Fruit fly (Drosophila melanogaster) whole organism, wandering third instar larva: Measurements from ENCODE around the gene Obp28a.
A peak's percentile ranks its signal among the peaks of the same experiment; 100 is the strongest.

Experiments
- Abd-B ChIP-seq: fragments of >200 bp; optimal IDR thresholded peaks from 2 replicates; lab custom pipeline; 2017; ENCODE audit warnings: missing biosample characterization, missing genetic modification characterization
- CG32264 ChIP-seq: fragments of 200-800 bp; sonication (Bioruptor generic); optimal IDR thresholded peaks from 2 replicates; lab custom pipeline; 2016; ENCODE audit warnings: missing biosample characterization, missing genetic modification characterization
- CG9705 ChIP-seq: fragments of 200-800 bp; sonication (Bioruptor generic); optimal IDR thresholded peaks from 2 replicates; lab custom pipeline; 2018; ENCODE audit warnings: missing biosample characterization, mild to moderate bottlenecking, missing genetic modification characterization
- CrebA ChIP-seq: fragments of 200-800 bp; sonication (Bioruptor generic); optimal IDR thresholded peaks from 2 replicates; lab custom pipeline; 2016; ENCODE audit warnings: missing biosample characterization, mild to moderate bottlenecking, missing genetic modification characterization, borderline replicate concordance
- Dfd ChIP-seq: fragments of >200 bp; optimal IDR thresholded peaks from 2 replicates; lab custom pipeline; 2017; ENCODE audit warnings: missing biosample characterization, missing genetic modification characterization
- Dif ChIP-seq: fragments of 200-275, 200-300 bp; sonication (Bioruptor generic); optimal IDR thresholded peaks from 2 replicates; lab custom pipeline; 2018; ENCODE audit warnings: missing biosample characterization, missing genetic modification characterization; ENCODE audit not compliant: partially characterized antibody
- GATAd ChIP-seq: sonication (Bioruptor generic); optimal IDR thresholded peaks from 2 replicates; lab custom pipeline; 2016; ENCODE audit warnings: missing biosample characterization, missing genetic modification characterization
- HLH106 ChIP-seq: fragments of 200-800 bp; optimal IDR thresholded peaks from 3 replicates; lab custom pipeline; 2019; ENCODE audit warnings: missing biosample characterization, mild to moderate bottlenecking, missing genetic modification characterization, moderate library complexity
- Hnf4 ChIP-seq: fragments of 200-800 bp; sonication (Bioruptor generic); optimal IDR thresholded peaks from 2 replicates; lab custom pipeline; 2016; ENCODE audit warnings: missing biosample characterization, mild to moderate bottlenecking, missing genetic modification characterization
- Hr78 ChIP-seq: fragments of >200 bp; optimal IDR thresholded peaks from 2 replicates; lab custom pipeline; 2017; ENCODE audit warnings: missing biosample characterization, missing genetic modification characterization
- Hr83 ChIP-seq: fragments of 200-300 bp; sonication (Bioruptor generic); optimal IDR thresholded peaks from 2 replicates; lab custom pipeline; 2016; ENCODE audit warnings: missing biosample characterization, mild to moderate bottlenecking, missing genetic modification characterization, moderate library complexity; ENCODE audit not compliant: poor library complexity, severe bottlenecking
- Jra ChIP-seq: sonication (Bioruptor generic); optimal IDR thresholded peaks from 2 replicates; lab custom pipeline; 2016; ENCODE audit warnings: missing biosample characterization, missing genetic modification characterization
- Mio ChIP-seq: sonication (Bioruptor generic); optimal IDR thresholded peaks from 2 replicates; lab custom pipeline; 2016; ENCODE audit warnings: missing biosample characterization, missing genetic modification characterization
- Myc ChIP-seq: fragments of >200 bp; optimal IDR thresholded peaks from 2 replicates; lab custom pipeline; 2017
- N ChIP-seq: fragments of >200 bp; optimal IDR thresholded peaks from 2 replicates; lab custom pipeline; 2018; ENCODE audit warnings: missing biosample characterization, missing external identifiers, missing genetic modification characterization
- OdsH ChIP-seq: fragments of 200-800 bp; sonication (Bioruptor generic); optimal IDR thresholded peaks from 2 replicates; lab custom pipeline; 2016; ENCODE audit warnings: missing biosample characterization, mild to moderate bottlenecking, missing genetic modification characterization
- Rel ChIP-seq, 2 experiments: fragments of 200-800 bp; sonication (Bioruptor generic) in 1 of 2; optimal IDR thresholded peaks; 2 replicates in 1 of 2; 3 replicates in 1 of 2; lab custom pipeline; 2016 to 2019; ENCODE audit warnings: mild to moderate bottlenecking in 2 of 2, missing biosample characterization in 2 of 2, missing genetic modification characterization in 2 of 2, moderate library complexity in 1 of 2
- Sp1 ChIP-seq: fragments of 200-800 bp; sonication (Bioruptor generic); optimal IDR thresholded peaks from 3 replicates; lab custom pipeline; 2019; ENCODE audit warnings: missing biosample characterization, mild to moderate bottlenecking, missing genetic modification characterization, moderate library complexity
- Vsx2 ChIP-seq: fragments of 200-300, 225-300 bp; sonication (Bioruptor generic); optimal IDR thresholded peaks from 2 replicates; lab custom pipeline; 2018; ENCODE audit warnings: missing biosample characterization, missing genetic modification characterization; ENCODE audit not compliant: partially characterized antibody
- br ChIP-seq: fragments of 200-800 bp; sonication (Bioruptor generic); optimal IDR thresholded peaks from 2 replicates; lab custom pipeline; 2016; ENCODE audit warnings: missing biosample characterization, missing genetic modification characterization
- brk ChIP-seq: fragments of 200-800 bp; sonication (Bioruptor generic); optimal IDR thresholded peaks from 2 replicates; lab custom pipeline; 2016; ENCODE audit warnings: missing biosample characterization, mild to moderate bottlenecking, missing genetic modification characterization
- dl ChIP-seq, 2 experiments: fragments of 175-275, 200-275 bp in 1 of 2; fragments of 200-275 bp in 1 of 2; sonication (Bioruptor generic); optimal IDR thresholded peaks; lab custom pipeline; 2018; ENCODE audit warnings: mild to moderate bottlenecking in 2 of 2, missing biosample characterization in 2 of 2, missing genetic modification characterization in 2 of 2, moderate library complexity in 2 of 2; ENCODE audit not compliant: partially characterized antibody in 2 of 2, insufficient read depth in 1 of 2
- dmrt93B ChIP-seq: fragments of 200-800 bp; sonication (Bioruptor generic); optimal IDR thresholded peaks from 2 replicates; lab custom pipeline; 2018; ENCODE audit warnings: missing biosample characterization, mild to moderate bottlenecking, missing genetic modification characterization
- dsf ChIP-seq: sonication (Bioruptor generic); optimal IDR thresholded peaks from 2 replicates; lab custom pipeline; 2016; ENCODE audit warnings: missing biosample characterization, missing genetic modification characterization, borderline replicate concordance
- ey ChIP-seq: fragments of 200-800 bp; sonication (Bioruptor generic); optimal IDR thresholded peaks from 2 replicates; lab custom pipeline; 2016; ENCODE audit warnings: missing biosample characterization, missing genetic modification characterization
- foxo ChIP-seq, 2 experiments: fragments of 200-800 bp; sonication (Bioruptor generic); optimal IDR thresholded peaks; 2 replicates in 1 of 2; 3 replicates in 1 of 2; lab custom pipeline; 2016 to 2017; ENCODE audit warnings: missing biosample characterization in 2 of 2, missing genetic modification characterization in 2 of 2
- fru ChIP-seq: fragments of 200-800 bp; sonication (Bioruptor generic); optimal IDR thresholded peaks from 3 replicates; lab custom pipeline; 2016; ENCODE audit warnings: missing biosample characterization, mild to moderate bottlenecking, missing genetic modification characterization
- h ChIP-seq: fragments of 200-800 bp; sonication (Bioruptor generic); optimal IDR thresholded peaks from 3 replicates; lab custom pipeline; 2016; ENCODE audit warnings: missing biosample characterization, mild to moderate bottlenecking, missing genetic modification characterization
- jim ChIP-seq: fragments of 175-275, 200-325 bp; sonication (Bioruptor generic); optimal IDR thresholded peaks from 2 replicates; lab custom pipeline; 2016; ENCODE audit warnings: missing biosample characterization, mild to moderate bottlenecking, missing genetic modification characterization
- lola ChIP-seq: fragments of >200 bp; optimal IDR thresholded peaks from 2 replicates; lab custom pipeline; 2017; ENCODE audit warnings: missing biosample characterization, missing genetic modification characterization
- pan ChIP-seq: fragments of >200 bp; optimal IDR thresholded peaks from 2 replicates; lab custom pipeline; 2017
- psq ChIP-seq: fragments of 200-800 bp; sonication (Bioruptor generic); optimal IDR thresholded peaks from 3 replicates; lab custom pipeline; 2017; ENCODE audit warnings: missing biosample characterization, mild to moderate bottlenecking, missing genetic modification characterization, moderate library complexity
- rgr ChIP-seq: fragments of 200-800 bp; sonication (Bioruptor generic); optimal IDR thresholded peaks from 3 replicates; lab custom pipeline; 2016; ENCODE audit warnings: missing biosample characterization, mild to moderate bottlenecking, missing genetic modification characterization
- sage ChIP-seq: fragments of 200-800 bp; sonication (Bioruptor generic); optimal IDR thresholded peaks from 2 replicates; lab custom pipeline; 2016; ENCODE audit warnings: missing biosample characterization, mild to moderate bottlenecking, missing genetic modification characterization
- sv ChIP-seq: fragments of 200-800 bp; sonication (Bioruptor generic); optimal IDR thresholded peaks from 3 replicates; lab custom pipeline; 2016; ENCODE audit warnings: missing biosample characterization, missing genetic modification characterization
- tai ChIP-seq: sonication (Bioruptor generic); optimal IDR thresholded peaks from 2 replicates; lab custom pipeline; 2016; ENCODE audit warnings: missing biosample characterization, missing genetic modification characterization
- usp ChIP-seq: fragments of >200 bp; optimal IDR thresholded peaks from 2 replicates; lab custom pipeline; 2017; ENCODE audit warnings: missing biosample characterization, missing genetic modification characterization
- woc ChIP-seq: sonication (Bioruptor generic); optimal IDR thresholded peaks from 2 replicates; lab custom pipeline; 2016; ENCODE audit warnings: missing biosample characterization, mild to moderate bottlenecking, missing genetic modification characterization

Obp28a gene

DNA sequence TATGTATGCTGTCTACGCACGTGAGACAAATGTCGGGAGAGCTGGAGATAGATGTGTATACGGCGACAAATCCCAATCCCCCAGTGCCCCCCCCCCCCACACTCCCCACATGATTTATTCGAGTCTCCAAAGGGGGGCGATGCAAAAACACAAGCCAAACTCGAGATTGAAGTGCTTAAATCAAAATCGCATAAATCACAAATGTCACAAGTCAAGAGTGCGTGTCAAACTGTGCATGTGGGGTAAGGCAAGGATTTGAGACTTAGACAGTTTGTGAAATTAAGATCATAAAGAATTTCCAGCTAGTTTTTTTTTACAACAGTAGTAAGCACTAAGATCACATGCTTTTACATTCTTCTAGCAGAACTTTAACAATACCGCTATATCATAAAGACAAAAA lies 7.4 kb upstream of the Obp28a start:
- TF ChIP-seq Jra (GFP tag; lab: Kevin White, UChicago) (no peak), Hr78 (GFP tag; lab: Kevin White, UChicago) (no peak), Dif (GFP tag; lab: Kevin White, UChicago) (no peak), Dfd (GFP tag; lab: Kevin White, UChicago) (no peak), lola (no peak), br (no peak)

DNA sequence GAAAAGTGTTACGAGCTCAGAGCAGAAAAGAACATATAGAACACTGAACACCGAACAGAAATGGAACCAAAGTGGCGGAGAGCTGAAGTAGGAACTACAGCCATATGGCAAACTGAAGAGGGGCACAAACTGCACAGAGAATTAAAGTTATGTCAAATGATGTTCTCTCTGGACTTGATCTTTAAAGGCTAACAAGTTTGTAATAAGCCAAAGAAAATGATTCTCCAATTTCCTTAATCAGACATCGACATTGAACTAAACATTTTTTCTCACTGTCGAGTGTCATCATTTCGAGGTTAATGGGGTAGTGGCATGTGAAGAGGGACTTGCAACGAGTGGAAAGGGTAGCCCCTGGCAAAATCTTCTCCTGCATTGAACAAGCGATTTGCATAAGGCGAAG lies 6.6 kb upstream of the Obp28a start:
- TF ChIP-seq jim (GFP tag; lab: Kevin White, UChicago) (no peak), h (GFP tag; lab: Kevin White, UChicago) (peak; percentile 61), psq (GFP tag; lab: Kevin White, UChicago) (peak; percentile 50), usp (no peak), pan (lab: Kevin White, UChicago) (no peak), CG9705 (GFP tag; lab: Kevin White, UChicago) (no peak), rgr (GFP tag; lab: Kevin White, UChicago) (peak; percentile 39), Abd-B (GFP tag; lab: Kevin White, UChicago) (no peak), sv (GFP tag; lab: Kevin White, UChicago) (no peak), Myc (lab: Kevin White, UChicago) (no peak), foxo (GFP tag; optimal IDR thresholded peaks at IDR 0.05; lab: Kevin White, UChicago) (peak in 1 of 2 experiments; percentile 50), Hnf4 (GFP tag; lab: Kevin White, UChicago) (no peak), ey (peak; percentile 63), Rel (GFP tag; optimal IDR thresholded peaks at IDR 0.05; lab: Kevin White, UChicago) (no peak), Rel (tag; optimal IDR thresholded peaks at IDR 0.05; lab: Kevin White, UChicago) (no peak), brk (no peak), dl (GFP tag; optimal IDR thresholded peaks at IDR 0.05; lab: Kevin White, UChicago; ENCODE audit: insufficient read depth in 1 of 2, partially characterized antibody in 2 of 2) (no peak), tai (GFP tag; lab: Kevin White, UChicago) (no peak), CrebA (GFP tag; lab: Kevin White, UChicago) (no peak), OdsH (GFP tag; lab: Kevin White, UChicago) (peak; percentile 12), br (peak; percentile 33), GATAd (GFP tag; lab: Kevin White, UChicago) (no peak), lola (no peak), Vsx2 (GFP tag; lab: Kevin White, UChicago) (no peak), Hr78 (GFP tag; lab: Kevin White, UChicago) (no peak), Hr83 (GFP tag; lab: Kevin White, UChicago) (no peak), Dfd (GFP tag; lab: Kevin White, UChicago) (no peak), Mio (GFP tag; lab: Kevin White, UChicago) (no peak), HLH106 (tag; lab: Kevin White, UChicago) (peak; percentile 24), Dif (GFP tag; lab: Kevin White, UChicago) (no peak), N (GFP tag; lab: Kevin White, UChicago) (no peak), Jra (GFP tag; lab: Kevin White, UChicago) (no peak), Sp1 (GFP tag; lab: Kevin White, UChicago) (no peak), dsf (no peak), sage (GFP tag; lab: Kevin White, UChicago) (no peak), CG32264 (no peak), woc (GFP tag; lab: Kevin White, UChicago) (peak; percentile 38), fru (GFP tag; lab: Kevin White, UChicago) (peak; percentile 70), dmrt93B (GFP tag; lab: Kevin White, UChicago) (no peak)

DNA sequence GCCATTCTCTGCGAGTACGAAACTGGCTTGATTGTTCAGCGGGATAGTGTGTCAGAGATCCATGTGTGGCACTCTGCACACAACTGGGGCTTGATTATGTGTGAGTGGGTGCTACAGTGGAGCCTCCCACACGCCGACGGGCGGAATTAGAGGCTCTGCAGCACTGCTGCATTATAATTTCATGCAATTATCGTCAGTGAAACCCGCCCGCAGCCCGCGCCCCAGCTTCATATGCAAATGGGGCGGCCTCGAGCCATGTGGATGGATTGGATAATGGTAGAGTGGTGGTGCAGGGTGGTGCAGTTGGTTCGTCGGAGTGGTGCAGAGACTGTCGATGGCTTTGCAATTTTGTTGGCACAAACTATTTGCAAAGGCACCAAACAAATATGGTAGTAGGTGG lies 4.6 kb upstream of the Obp28a start:
- no peak for TF ChIP-seq Hnf4 (GFP tag; lab: Kevin White, UChicago)
- TF ChIP-seq jim (GFP tag; lab: Kevin White, UChicago) = no peak
- no peak for TF ChIP-seq CG32264
- TF ChIP-seq Vsx2 (GFP tag; lab: Kevin White, UChicago) = no peak
- TF ChIP-seq Hr78 (GFP tag; lab: Kevin White, UChicago) = no peak
- TF ChIP-seq Rel (GFP tag; optimal IDR thresholded peaks at IDR 0.05; lab: Kevin White, UChicago) = no peak
- TF ChIP-seq Rel (tag; optimal IDR thresholded peaks at IDR 0.05; lab: Kevin White, UChicago) = no peak
